Fruit fly (Drosophila melanogaster): ENCODE results near the gene galectin.

galectin gene

dm6 chr2L:120492-121455 lies 49.2 kb downstream of the galectin start:
- TF ChIP-seq Rel (GFP tag; optimal IDR thresholded peaks at IDR 0.05) (no peak), Rel (tag; optimal IDR thresholded peaks at IDR 0.05) (no peak), OdsH (GFP tag; optimal IDR thresholded peaks at IDR 0.05) (peak; percentile 21), Dif (GFP tag; optimal IDR thresholded peaks at IDR 0.05; ENCODE audit: partially characterized antibody) (no peak), CG32264 (GFP tag; optimal IDR thresholded peaks at IDR 0.05) (no peak), Abd-B (GFP tag; optimal IDR thresholded peaks at IDR 0.05) (no peak), dmrt93B (GFP tag; optimal IDR thresholded peaks at IDR 0.05) (no peak), lola (GFP tag; optimal IDR thresholded peaks at IDR 0.05) (no peak), Vsx2 (GFP tag; optimal IDR thresholded peaks at IDR 0.05; ENCODE audit: partially characterized antibody) (no peak), tai (GFP tag; optimal IDR thresholded peaks at IDR 0.05) (no peak), woc (GFP tag; optimal IDR thresholded peaks at IDR 0.05) (peak; percentile 65), rgr (GFP tag; optimal IDR thresholded peaks at IDR 0.05) (peak; percentile 26), brk (GFP tag; optimal IDR thresholded peaks at IDR 0.05) (no peak), dsf (GFP tag; optimal IDR thresholded peaks at IDR 0.05; ENCODE audit: borderline replicate concordance) (no peak), Jra (GFP tag; optimal IDR thresholded peaks at IDR 0.05) (no peak), dl (GFP tag; optimal IDR thresholded peaks at IDR 0.05; ENCODE audit: insufficient read depth in 1 of 2, partially characterized antibody in 2 of 2) (peak in 1 of 2 experiments; percentile 8), Mio (GFP tag; optimal IDR thresholded peaks at IDR 0.05) (no peak), N (GFP tag; optimal IDR thresholded peaks at IDR 0.05) (no peak), CG9705 (GFP tag; optimal IDR thresholded peaks at IDR 0.05) (no peak), CrebA (GFP tag; optimal IDR thresholded peaks at IDR 0.05; ENCODE audit: borderline replicate concordance) (no peak), sage (GFP tag; optimal IDR thresholded peaks at IDR 0.05) (no peak), Hr83 (GFP tag; optimal IDR thresholded peaks at IDR 0.05; ENCODE audit: poor library complexity, severe bottlenecking) (no peak), Hr78 (GFP tag; optimal IDR thresholded peaks at IDR 0.05) (no peak), fru (GFP tag; optimal IDR thresholded peaks at IDR 0.05) (peak; percentile 45), jim (GFP tag; optimal IDR thresholded peaks at IDR 0.05) (no peak), ey (GFP tag; optimal IDR thresholded peaks at IDR 0.05) (no peak), Sp1 (GFP tag; optimal IDR thresholded peaks at IDR 0.05) (no peak), usp (GFP tag; optimal IDR thresholded peaks at IDR 0.05) (no peak), br (GFP tag; optimal IDR thresholded peaks at IDR 0.05) (peak; percentile 73), psq (GFP tag; optimal IDR thresholded peaks at IDR 0.05) (peak; percentile 6), h (GFP tag; optimal IDR thresholded peaks at IDR 0.05) (peak; percentile 62), foxo (GFP tag; optimal IDR thresholded peaks at IDR 0.05) (peak in 1 of 2 experiments; percentile 47), HLH106 (tag; optimal IDR thresholded peaks at IDR 0.05) (no peak), pan (optimal IDR thresholded peaks at IDR 0.05) (no peak), Myc (optimal IDR thresholded peaks at IDR 0.05) (no peak), Hnf4 (GFP tag; optimal IDR thresholded peaks at IDR 0.05) (peak; percentile 33), GATAd (GFP tag; optimal IDR thresholded peaks at IDR 0.05) (no peak), sv (GFP tag; optimal IDR thresholded peaks at IDR 0.05) (no peak), Dfd (GFP tag; optimal IDR thresholded peaks at IDR 0.05) (no peak)

DNA sequence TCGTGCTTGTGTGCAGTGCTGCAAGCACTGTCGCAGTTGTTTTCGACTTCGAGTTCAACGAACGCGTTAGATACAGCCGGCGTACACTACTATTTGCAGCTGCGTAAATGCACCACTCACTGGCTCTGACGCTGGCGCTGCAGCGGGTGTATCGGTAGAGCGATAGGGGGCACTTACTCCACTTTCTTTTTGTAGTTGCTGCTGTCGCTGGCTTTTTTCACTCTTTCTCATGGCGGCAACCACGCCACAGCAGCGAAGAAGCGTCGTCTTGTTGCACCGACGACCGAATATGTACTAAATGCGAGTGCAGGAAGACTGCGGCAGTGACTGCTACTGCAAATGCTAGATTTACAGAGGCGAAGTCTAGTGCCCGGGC lies 49.9 kb downstream of the galectin start, which contains the start of gene CG4822:
CG4822 (minus strand) TSS at position 299 of the 376 bp plus-strand sequence.
- TF ChIP-seq Dif (GFP tag; optimal IDR thresholded peaks at IDR 0.05; ENCODE audit: partially characterized antibody) = no peak
- TF ChIP-seq Hnf4 (GFP tag; optimal IDR thresholded peaks at IDR 0.05) = no peak
- no peak for TF ChIP-seq Jra (GFP tag; optimal IDR thresholded peaks at IDR 0.05)
- no peak for TF ChIP-seq rgr (GFP tag; optimal IDR thresholded peaks at IDR 0.05)
- TF ChIP-seq woc (GFP tag; optimal IDR thresholded peaks at IDR 0.05) = no peak
- no peak for TF ChIP-seq CG9705 (GFP tag; optimal IDR thresholded peaks at IDR 0.05)

Data from whole organism, wandering third instar larva.